Fruit fly (Drosophila melanogaster): ENCODE measurements around the gene CG34300.

DNA sequence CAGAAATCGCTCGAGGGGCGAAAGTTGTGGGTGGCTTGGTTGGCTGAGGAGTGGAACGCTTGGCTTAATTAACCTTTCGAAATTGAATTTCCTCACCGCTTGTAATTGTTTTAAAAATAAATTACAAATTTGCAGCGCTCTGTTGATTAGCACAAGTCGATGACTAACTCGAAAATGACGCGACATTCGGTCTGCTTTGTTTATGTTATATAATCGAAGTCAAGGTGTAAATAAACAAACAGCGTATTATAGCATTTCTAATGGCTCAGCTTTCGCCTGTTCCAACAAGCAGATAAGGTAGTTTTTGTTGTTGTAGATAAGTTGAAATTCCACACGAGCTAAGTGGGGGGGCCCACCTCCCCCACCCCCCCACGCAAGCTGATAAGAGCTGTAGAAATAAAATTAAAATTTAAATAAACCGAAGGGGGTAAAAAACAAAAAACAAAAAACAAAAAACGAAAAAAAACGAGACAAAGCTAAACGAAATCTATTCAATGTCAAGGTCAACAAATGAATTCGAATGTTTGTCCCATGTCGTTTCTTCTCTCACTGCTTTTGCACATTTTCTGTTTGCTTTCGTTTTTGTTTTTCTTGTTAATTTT is 1.5 kb upstream of the CG34300 start:
- TF ChIP-seq CTCF (optimal IDR thresholded peaks at IDR 0.05) (no peak), CG8478 (optimal IDR thresholded peaks at IDR 0.05) (no peak)

Data from S2 (cell line).